Worm (Caenorhabditis elegans) whole organism, late embryonic: Measurements from ENCODE around the gene daf-9.

Source experiments
- F13H6.1 ChIP-seq: sonication (generic microtip); optimal IDR thresholded peaks from 2 replicates; lab custom pipeline; 2016; ENCODE audit warnings: missing genetic modification characterization, missing compliant biosample characterization
- ahr-1 ChIP-seq: sonication (generic microtip); optimal IDR thresholded peaks from 2 replicates; lab custom pipeline; 2016; ENCODE audit warnings: missing genetic modification characterization, missing compliant biosample characterization
- ama-1 ChIP-seq: fragments of 150-350 bp; optimal IDR thresholded peaks from 2 replicates; lab custom pipeline; 2014
- ceh-22 ChIP-seq: sonication (generic microtip); optimal IDR thresholded peaks from 2 replicates; lab custom pipeline; 2017; ENCODE audit warnings: missing biosample characterization, missing genetic modification characterization
- ceh-31 ChIP-seq: sonication (generic microtip); optimal IDR thresholded peaks from 2 replicates; lab custom pipeline; 2016; ENCODE audit warnings: missing genetic modification characterization, missing compliant biosample characterization
- ceh-34 ChIP-seq: sonication (generic microtip); optimal IDR thresholded peaks from 2 replicates; lab custom pipeline; 2016; ENCODE audit warnings: mild to moderate bottlenecking, missing genetic modification characterization, missing compliant biosample characterization
- elt-2 ChIP-seq: sonication (generic microtip); optimal IDR thresholded peaks from 2 replicates; lab custom pipeline; 2016; ENCODE audit warnings: missing genetic modification reagents, missing genetic modification characterization, missing compliant biosample characterization
- fkh-10 ChIP-seq: fragments of 150-350 bp; optimal IDR thresholded peaks from 2 replicates; lab custom pipeline; 2014; ENCODE audit warnings: missing biosample characterization, missing genetic modification reagents, missing genetic modification characterization
- lin-11 ChIP-seq: fragments of 200-800 bp; sonication (Bioruptor generic); optimal IDR thresholded peaks from 2 replicates; lab custom pipeline; 2018; ENCODE audit warnings: mild to moderate bottlenecking, missing genetic modification characterization, missing compliant biosample characterization
- nhr-11 ChIP-seq: fragments of 150-350 bp; optimal IDR thresholded peaks from 2 replicates; lab custom pipeline; 2014; ENCODE audit warnings: missing biosample characterization, missing genetic modification characterization
- pag-3 ChIP-seq: sonication (generic microtip); optimal IDR thresholded peaks from 2 replicates; lab custom pipeline; 2016; ENCODE audit warnings: missing compliant biosample characterization, missing genetic modification characterization, borderline replicate concordance
- pha-4 ChIP-seq: fragments of 150-350 bp; optimal IDR thresholded peaks from 2 replicates; lab custom pipeline; 2018; ENCODE audit warnings: missing biosample characterization, missing genetic modification reagents, missing genetic modification characterization
- pros-1 ChIP-seq: fragments of 150-350 bp; optimal IDR thresholded peaks from 2 replicates; lab custom pipeline; 2014; ENCODE audit warnings: missing biosample characterization, missing genetic modification reagents, missing genetic modification characterization
- unc-3 ChIP-seq, 2 experiments: fragments of 200-800 bp in 1 of 2; sonication (Bioruptor generic) in 1 of 2; sonication (generic microtip) in 1 of 2; conservative IDR thresholded peaks in 1 of 2; optimal IDR thresholded peaks in 1 of 2; 2 replicates each; pipeline versions ENCODE4 v1.3.6 to Lab custom; 2016 to 2022; ENCODE audit warnings: missing compliant biosample characterization in 2 of 2, missing genetic modification characterization in 2 of 2, missing genetic modification reagents in 1 of 2

DNA sequence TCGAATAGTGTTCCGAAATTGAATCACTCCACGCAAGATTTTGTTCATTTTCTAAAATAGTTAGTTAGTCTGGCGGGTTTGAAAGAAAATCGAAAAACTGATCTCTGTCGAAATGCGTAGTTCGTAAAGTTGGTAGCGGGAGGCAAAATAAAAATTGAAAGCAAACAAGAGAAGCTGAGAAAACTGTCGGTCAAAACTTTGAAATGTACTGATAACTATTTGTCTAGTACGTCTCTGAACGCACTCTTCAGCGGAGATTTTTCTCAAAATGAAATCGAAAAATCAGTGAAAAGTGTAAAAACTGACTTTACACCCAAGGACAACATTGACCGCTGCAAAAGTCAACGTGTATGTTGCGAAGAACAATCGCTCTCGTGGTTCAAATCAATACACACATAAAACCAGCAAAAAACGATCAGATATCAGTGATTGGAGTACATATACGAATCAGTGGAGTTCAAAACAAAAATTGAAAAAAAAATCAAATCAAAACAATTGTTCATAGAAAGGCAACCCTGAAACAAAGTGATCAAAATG is 8.0 kb downstream of the daf-9 start, which contains the start of gene bca-1:
- TF ChIP-seq pha-4 (tag; lab: Kevin White, UChicago) (no peak), ahr-1 (tag; lab: Kevin White, UChicago) (no peak), pag-3 (tag; lab: Kevin White, UChicago) (no peak), ceh-31 (tag; lab: Kevin White, UChicago) (no peak), lin-11 (tag; lab: Kevin White, UChicago) (no peak), nhr-11 (tag; lab: Kevin White, UChicago) (no peak), elt-2 (tag; lab: Kevin White, UChicago) (no peak), ama-1 (no peak), ceh-34 (tag; lab: Kevin White, UChicago) (no peak), fkh-10 (GFP tag; lab: Kevin White, UChicago) (no peak), F13H6.1 (no peak), unc-3 (GFP tag; conservative IDR thresholded peaks at IDR 0.05; lab: Robert Waterston, UW) (no peak), unc-3 (tag; optimal IDR thresholded peaks at IDR 0.05; lab: Kevin White, UChicago) (no peak), ceh-22 (tag; lab: Kevin White, UChicago) (no peak), pros-1 (tag; lab: Kevin White, UChicago) (no peak)
